Worm (Caenorhabditis elegans): ENCODE measurements around the gene B0432.10.

- TF ChIP-seq F13H6.1 (tag; optimal IDR thresholded peaks at IDR 0.05) (no peak), egl-27 (tag; optimal IDR thresholded peaks at IDR 0.05) (no peak), nhr-237 (tag; optimal IDR thresholded peaks at IDR 0.05) (no peak), lin-11 (tag; optimal IDR thresholded peaks at IDR 0.05) (no peak), elt-1 (tag; optimal IDR thresholded peaks at IDR 0.05) (no peak)
Observed at ce11 chrII:263563-263962, 22.5 kb downstream of the B0432.10 start, which contains the start of gene scc-2.

All from whole organism, L2 larva.